ENCODE assay signal across 2 fruit fly cellular contexts in genomic region chr3R:30413795-30414194, dm6.
TF ChIP-seq lines count a peak whose summit lies in the region.

No protein-coding gene starts in this region.

TF ChIP-seq in whole organism, embryonic, 481 proteins besides CTCF, POLR2A, EP300 and RAD21 (continued from another document and continues in another):
- TF ChIP-seq chm (GFP tag; IDR thresholded peaks at IDR 0.05; lab: Robert Waterston, UW) (0 out of 2 replicates have a peak, but pooled peaks have one; percentile 32), CG17612 (GFP tag; IDR thresholded peaks at IDR 0.05; lab: Robert Waterston, UW) (peak; percentile 39; the same call in 1 of the 2 replicates), CG16815 (GFP tag; optimal IDR thresholded peaks at IDR 0.05; lab: Kevin White, UChicago) (no peak), Six4 (GFP tag; optimal IDR thresholded peaks at IDR 0.05; lab: Kevin White, UChicago) (peak; percentile 37), psq (GFP tag; optimal IDR thresholded peaks at IDR 0.05; lab: Kevin White, UChicago) (no peak), Hsf (GFP tag; optimal IDR thresholded peaks at IDR 0.05; lab: Kevin White, UChicago) (peak; percentile 62), Oaz (GFP tag; IDR thresholded peaks at IDR 0.05; lab: Robert Waterston, UW) (no peak), CG32767 (GFP tag; IDR thresholded peaks at IDR 0.05; lab: Robert Waterston, UW) (0 out of 2 replicates have a peak, but pooled peaks have one; percentile 23), CG10431 (GFP tag; optimal IDR thresholded peaks at IDR 0.05; lab: Kevin White, UChicago) (no peak), CG30431 (GFP tag; optimal IDR thresholded peaks at IDR 0.05; lab: Kevin White, UChicago) (peak; percentile 23), CG9797 (GFP tag; optimal IDR thresholded peaks at IDR 0.05; lab: Kevin White, UChicago) (no peak), jumu (GFP tag; optimal IDR thresholded peaks at IDR 0.05; lab: Kevin White, UChicago) (no peak), sc (optimal IDR thresholded peaks at IDR 0.05; lab: Kevin White, UChicago) (no peak), sc (GFP tag; optimal IDR thresholded peaks at IDR 0.05; lab: Kevin White, UChicago) (no peak), CG10321 (GFP tag; IDR thresholded peaks at IDR 0.05; lab: Robert Waterston, UW) (no peak), CG11085 (GFP tag; IDR thresholded peaks at IDR 0.05; lab: Robert Waterston, UW) (no peak), insv (GFP tag; optimal IDR thresholded peaks at IDR 0.05; lab: Kevin White, UChicago) (no peak), Poxn (GFP tag; IDR thresholded peaks at IDR 0.05; lab: Robert Waterston, UW) (no peak), CG1647 (GFP tag; optimal IDR thresholded peaks at IDR 0.05; lab: Kevin White, UChicago) (no peak), CG42726 (GFP tag; IDR thresholded peaks at IDR 0.05; lab: Robert Waterston, UW; ENCODE audit: partially characterized antibody) (no peak), prd (optimal IDR thresholded peaks at IDR 0.05; lab: Kevin White, UChicago) (no peak), prd (GFP tag; IDR thresholded peaks at IDR 0.05; lab: Robert Waterston, UW) (no peak; the same call in 1 of the 3 replicates), CG14014 (GFP tag; IDR thresholded peaks at IDR 0.05; lab: Robert Waterston, UW) (peak; percentile 49; the same call in 1 of the 2 replicates), CG13123 (GFP tag; optimal IDR thresholded peaks at IDR 0.05; lab: Kevin White, UChicago) (no peak), tup (GFP tag; optimal IDR thresholded peaks at IDR 0.05; lab: Kevin White, UChicago) (no peak), CG14667 (GFP tag; IDR thresholded peaks at IDR 0.05; lab: Robert Waterston, UW) (no peak), Rfx (GFP tag; IDR thresholded peaks at IDR 0.05; lab: Robert Waterston, UW) (peak; percentile 49), Ets65A (GFP tag; lab: Kevin White, UChicago) (no peak), CG9932 (GFP tag; IDR thresholded peaks at IDR 0.05; lab: Robert Waterston, UW) (peak; percentile 36; the same call in 1 of the 2 replicates), CG2129 (GFP tag; IDR thresholded peaks at IDR 0.05; lab: Robert Waterston, UW; ENCODE audit: partially characterized antibody) (no peak), repo (GFP tag; optimal IDR thresholded peaks at IDR 0.05; lab: Kevin White, UChicago) (no peak), mam (GFP tag; optimal IDR thresholded peaks at IDR 0.05; lab: Kevin White, UChicago) (peak; percentile 46), CG12219 (GFP tag; optimal IDR thresholded peaks at IDR 0.05; lab: Kevin White, UChicago) (peak; percentile 54), Adf1 (GFP tag; IDR thresholded peaks at IDR 0.05; lab: Robert Waterston, UW) (no peak), pho (GFP tag; optimal IDR thresholded peaks at IDR 0.05; lab: Kevin White, UChicago) (no peak), Hr51 (GFP tag; optimal IDR thresholded peaks at IDR 0.05; lab: Kevin White, UChicago) (peak in 1 of 2 experiments; percentile 42), CG8290 (GFP tag; optimal IDR thresholded peaks at IDR 0.05; lab: Kevin White, UChicago) (no peak), CG8290 (tag; optimal IDR thresholded peaks at IDR 0.05; lab: Kevin White, UChicago) (peak in 1 of 2 experiments; percentile 52), HmgD (GFP tag; optimal IDR thresholded peaks at IDR 0.05; lab: Kevin White, UChicago) (no peak), nau (GFP tag; optimal IDR thresholded peaks at IDR 0.05; lab: Kevin White, UChicago) (no peak), Side (GFP tag; optimal IDR thresholded peaks at IDR 0.05; lab: Kevin White, UChicago) (no peak), Lim3 (GFP tag; IDR thresholded peaks at IDR 0.05; lab: Robert Waterston, UW) (no peak), stc (GFP tag; IDR thresholded peaks at IDR 0.05; lab: Robert Waterston, UW) (peak; percentile 47; the same call in 1 of the 2 replicates), gcm2 (GFP tag; optimal IDR thresholded peaks at IDR 0.05; lab: Kevin White, UChicago) (no peak), dysf (GFP tag; IDR thresholded peaks at IDR 0.05; lab: Robert Waterston, UW) (peak; percentile 62; the same call in 1 of the 3 replicates), en (GFP tag; optimal IDR thresholded peaks at IDR 0.05; lab: Kevin White, UChicago) (peak; percentile 17), Bdp1 (GFP tag; optimal IDR thresholded peaks at IDR 0.05; lab: Kevin White, UChicago) (no peak), CG11560 (tag; IDR thresholded peaks at IDR 0.05; lab: Robert Waterston, UW) (no peak), CG7372 (GFP tag; IDR thresholded peaks at IDR 0.05; lab: Robert Waterston, UW) (peak; percentile 40; the same call in 1 of the 2 replicates), CG8281 (tag; optimal IDR thresholded peaks at IDR 0.05; lab: Kevin White, UChicago) (no peak), HLH3B (GFP tag; IDR thresholded peaks at IDR 0.05; lab: Robert Waterston, UW) (peak; percentile 73), CG10147 (GFP tag; optimal IDR thresholded peaks at IDR 0.05; lab: Kevin White, UChicago) (peak; percentile 9), CoRest (tag; optimal IDR thresholded peaks at IDR 0.05; lab: Kevin White, UChicago) (peak; percentile 36), Med (GFP tag; lab: Kevin White, UChicago) (peak; percentile 90), BtbVII (GFP tag; optimal IDR thresholded peaks at IDR 0.05; lab: Kevin White, UChicago) (no peak), Nf-YC (tag; optimal IDR thresholded peaks at IDR 0.05; lab: Kevin White, UChicago) (no peak), pb (GFP tag; optimal IDR thresholded peaks at IDR 0.05; lab: Kevin White, UChicago) (no peak), CG6683 (GFP tag; optimal IDR thresholded peaks at IDR 0.05; lab: Kevin White, UChicago) (no peak), scrt (GFP tag; optimal IDR thresholded peaks at IDR 0.05; lab: Kevin White, UChicago) (peak; percentile 20), trh (GFP tag; optimal IDR thresholded peaks at IDR 0.05; lab: Kevin White, UChicago) (no peak), E2f2 (GFP tag; IDR thresholded peaks at IDR 0.05; lab: Robert Waterston, UW) (0 out of 2 replicates have a peak, but pooled peaks have one; percentile 18), Blimp-1 (GFP tag; optimal IDR thresholded peaks at IDR 0.05; lab: Kevin White, UChicago) (peak; percentile 72), CG17359 (tag; optimal IDR thresholded peaks at IDR 0.05; lab: Kevin White, UChicago) (peak; percentile 66), Deaf1 (tag; optimal IDR thresholded peaks at IDR 0.05; lab: Kevin White, UChicago) (no peak), CG10543 (GFP tag; optimal IDR thresholded peaks at IDR 0.05; lab: Kevin White, UChicago) (no peak), slp2 (GFP tag; optimal IDR thresholded peaks at IDR 0.05; lab: Kevin White, UChicago) (no peak), slou (GFP tag; optimal IDR thresholded peaks at IDR 0.05; lab: Kevin White, UChicago) (no peak)

TF ChIP-seq in whole organism, prepupa, 60 proteins besides CTCF, POLR2A, EP300 and RAD21 (continued from another document):
- TF ChIP-seq CG11294 (GFP tag; IDR thresholded peaks at IDR 0.05; lab: Robert Waterston, UW) (no peak), Met (GFP tag; optimal IDR thresholded peaks at IDR 0.05; lab: Kevin White, UChicago) (no peak), Eip75B (GFP tag; optimal IDR thresholded peaks at IDR 0.05; lab: Kevin White, UChicago) (peak; percentile 49), Hr4 (GFP tag; optimal IDR thresholded peaks at IDR 0.05; lab: Kevin White, UChicago) (peak; percentile 30), fd85E (GFP tag; optimal IDR thresholded peaks at IDR 0.05; lab: Kevin White, UChicago) (no peak), Hr39 (GFP tag; optimal IDR thresholded peaks at IDR 0.05; lab: Kevin White, UChicago) (peak; percentile 75), CG34406 (GFP tag; optimal IDR thresholded peaks at IDR 0.05; lab: Kevin White, UChicago) (no peak), lz (GFP tag; optimal IDR thresholded peaks at IDR 0.05; lab: Kevin White, UChicago) (peak; percentile 54), Sox14 (GFP tag; optimal IDR thresholded peaks at IDR 0.05; lab: Kevin White, UChicago) (peak; percentile 50), CG10669 (GFP tag; optimal IDR thresholded peaks at IDR 0.05; lab: Kevin White, UChicago) (peak; percentile 50), Hr38 (GFP tag; optimal IDR thresholded peaks at IDR 0.05; lab: Kevin White, UChicago) (no peak), CG6276 (GFP tag; optimal IDR thresholded peaks at IDR 0.05; lab: Kevin White, UChicago) (no peak), CG8119 (GFP tag; IDR thresholded peaks at IDR 0.05; lab: Robert Waterston, UW) (no peak), CG11762 (GFP tag; optimal IDR thresholded peaks at IDR 0.05; lab: Kevin White, UChicago; ENCODE audit: insufficient read depth) (peak; percentile 14), fd59A (GFP tag; optimal IDR thresholded peaks at IDR 0.05; lab: Kevin White, UChicago) (no peak), Ets96B (tag; optimal IDR thresholded peaks at IDR 0.05; lab: Kevin White, UChicago) (peak; percentile 40), CG11902 (GFP tag; optimal IDR thresholded peaks at IDR 0.05; lab: Kevin White, UChicago) (peak; percentile 35), Blimp-1 (GFP tag; optimal IDR thresholded peaks at IDR 0.05; lab: Kevin White, UChicago) (no peak), CG4318 (GFP tag; optimal IDR thresholded peaks at IDR 0.05; lab: Kevin White, UChicago) (no peak), acj6 (GFP tag; optimal IDR thresholded peaks at IDR 0.05; lab: Kevin White, UChicago) (peak; percentile 54), OdsH (GFP tag; optimal IDR thresholded peaks at IDR 0.05; lab: Kevin White, UChicago) (peak; percentile 52), ss (GFP tag; optimal IDR thresholded peaks at IDR 0.05; lab: Kevin White, UChicago) (peak in 1 of 2 experiments; percentile 27), pdm3 (GFP tag; optimal IDR thresholded peaks at IDR 0.05; lab: Kevin White, UChicago) (peak; percentile 57), vri (GFP tag; optimal IDR thresholded peaks at IDR 0.05; lab: Kevin White, UChicago) (peak; percentile 33), fkh (GFP tag; optimal IDR thresholded peaks at IDR 0.05; lab: Kevin White, UChicago) (no peak), CG31627 (GFP tag; optimal IDR thresholded peaks at IDR 0.05; lab: Kevin White, UChicago) (peak; percentile 71), CG15336 (GFP tag; IDR thresholded peaks at IDR 0.05; lab: Robert Waterston, UW) (no peak), Gug (GFP tag; IDR thresholded peaks at IDR 0.05; lab: Robert Waterston, UW) (no peak), Lpt (GFP tag; optimal IDR thresholded peaks at IDR 0.05; lab: Kevin White, UChicago) (no peak), achi (GFP tag; optimal IDR thresholded peaks at IDR 0.05; lab: Kevin White, UChicago) (peak; percentile 49), CG6808 (GFP tag; optimal IDR thresholded peaks at IDR 0.05; lab: Kevin White, UChicago) (peak; percentile 35), CG3032 (tag; optimal IDR thresholded peaks at IDR 0.05; lab: Kevin White, UChicago) (no peak), Ets21C (GFP tag; optimal IDR thresholded peaks at IDR 0.05; lab: Kevin White, UChicago) (peak; percentile 53), CG3919 (GFP tag; optimal IDR thresholded peaks at IDR 0.05; lab: Kevin White, UChicago) (peak; percentile 69), CG10631 (GFP tag; optimal IDR thresholded peaks at IDR 0.05; lab: Kevin White, UChicago) (peak; percentile 22), svp (GFP tag; lab: Kevin White, UChicago) (peak; percentile 80), CG9139 (GFP tag; optimal IDR thresholded peaks at IDR 0.05; lab: Kevin White, UChicago) (no peak)
